Worm (Caenorhabditis elegans) whole organism, L4 larva: Measurements from ENCODE around the gene oig-5.

ENCODE experiments used
- ceh-28 ChIP-seq: fragments of 150-350 bp; optimal IDR thresholded peaks from 2 replicates; lab custom pipeline; 2014; ENCODE audit warnings: missing biosample characterization, missing genetic modification reagents, missing genetic modification characterization
- lim-7 ChIP-seq: fragments of 200-800 bp; sonication (Bioruptor generic); IDR thresholded peaks from 2 replicates; pipeline ENCODE4 v1.3.6; 2022; ENCODE audit warnings: missing genetic modification characterization, missing compliant biosample characterization
- zag-1 ChIP-seq: fragments of 150-350 bp; optimal IDR thresholded peaks from 2 replicates; lab custom pipeline; 2014; ENCODE audit warnings: missing biosample characterization, missing genetic modification characterization

- no peak for TF ChIP-seq ceh-28 (tag; lab: Kevin White, UChicago)
- no peak for TF ChIP-seq zag-1
- TF ChIP-seq lim-7 = no peak
Measured at ce11 chrIV:14799186-14799585, 7.8 kb upstream of the oig-5 start, which contains the start of gene Y57G11C.14.
